Worm (Caenorhabditis elegans): Measurements from ENCODE around the gene din-1.

DNA sequence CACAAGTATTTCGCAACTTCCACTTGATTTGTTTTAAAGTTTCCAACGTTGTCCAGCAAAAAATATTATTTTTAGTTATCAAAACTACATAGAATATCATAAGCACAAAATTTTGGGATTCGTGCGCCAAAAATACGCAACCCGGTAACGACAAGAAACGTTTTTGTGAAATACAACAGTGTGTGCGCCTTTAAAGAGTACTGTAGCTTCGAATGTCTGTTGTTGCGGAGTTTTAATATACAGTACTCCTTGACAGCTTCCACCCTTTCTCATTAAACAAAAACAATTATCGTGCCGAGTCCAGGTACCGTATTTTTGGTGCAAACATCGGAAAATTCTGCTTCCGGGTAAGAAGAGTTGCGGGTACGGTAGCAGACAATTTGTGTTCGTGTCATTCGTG is 46.8 kb upstream of the din-1 start:
- TF ChIP-seq bed-1 (GFP tag; IDR thresholded peaks at IDR 0.05) (no peak), chd-7 (tag; optimal IDR thresholded peaks at IDR 0.05) (no peak), repo-1 (tag; optimal IDR thresholded peaks at IDR 0.05) (no peak), efl-1 (GFP tag; optimal IDR thresholded peaks at IDR 0.05) (no peak)
